Fruit fly (Drosophila melanogaster) whole organism, prepupa: ENCODE data around the gene galectin.

ENCODE experiments used
- Blimp-1 ChIP-seq: fragments of 200-800 bp; sonication (Bioruptor generic); optimal IDR thresholded peaks from 3 replicates; lab custom pipeline; 2017; ENCODE audit warnings: missing biosample characterization, missing genetic modification characterization, mild to moderate bottlenecking, moderate library complexity, missing genetic modification reagents
- CG11294 ChIP-seq: fragments of 200-800 bp; sonication (Bioruptor generic); IDR thresholded peaks from 2 replicates; pipeline ENCODE4 v1.3.6; 2022; ENCODE audit warnings: missing biosample characterization, missing genetic modification characterization
- CG11902 ChIP-seq: fragments of 200-800 bp; sonication (Bioruptor generic); optimal IDR thresholded peaks from 3 replicates; lab custom pipeline; 2016; ENCODE audit warnings: missing biosample characterization, missing genetic modification characterization
- CG8119 ChIP-seq: fragments of 200-800 bp; sonication (Bioruptor generic); IDR thresholded peaks from 3 replicates; pipeline ENCODE4 v1.3.6; 2022; ENCODE audit warnings: missing biosample characterization, missing genetic modification characterization
- cyc ChIP-seq: fragments of 200-800 bp; sonication (Bioruptor generic); optimal IDR thresholded peaks from 3 replicates; lab custom pipeline; 2016; ENCODE audit warnings: missing biosample characterization, missing genetic modification characterization
- dsx ChIP-seq: fragments of 200-800 bp; optimal IDR thresholded peaks from 3 replicates; lab custom pipeline; 2019; ENCODE audit warnings: missing biosample characterization, mild to moderate bottlenecking, missing genetic modification characterization, moderate library complexity; ENCODE audit not compliant: poor library complexity, severe bottlenecking
- fd59A ChIP-seq: fragments of 200-800 bp; sonication (Bioruptor generic); optimal IDR thresholded peaks from 2 replicates; lab custom pipeline; 2017; ENCODE audit warnings: missing biosample characterization, mild to moderate bottlenecking, missing genetic modification characterization, missing genetic modification reagents
- fd85E ChIP-seq: fragments of 200-800 bp; sonication (Bioruptor generic); optimal IDR thresholded peaks from 3 replicates; lab custom pipeline; 2016; ENCODE audit warnings: missing biosample characterization, missing genetic modification characterization

- TF ChIP-seq cyc (GFP tag; lab: Kevin White, UChicago) (no peak), fd59A (GFP tag; lab: Kevin White, UChicago) (no peak), CG8119 (GFP tag; lab: Robert Waterston, UW) (no peak), Blimp-1 (GFP tag; lab: Kevin White, UChicago) (no peak), CG11902 (GFP tag; lab: Kevin White, UChicago) (no peak), CG11294 (GFP tag; lab: Robert Waterston, UW) (no peak), dsx (GFP tag; lab: Kevin White, UChicago) (no peak), fd85E (GFP tag; lab: Kevin White, UChicago) (no peak)
Measured at dm6 chr2L:71457-71856, at the start of gene galectin.
